Worm (Caenorhabditis elegans) whole organism, L3 larva: ENCODE results near the gene rpc-2.

Experiments used
- elt-2 ChIP-seq: sonication (generic microtip); optimal IDR thresholded peaks from 2 replicates; lab custom pipeline; 2016; ENCODE audit warnings: missing genetic modification reagents, mild to moderate bottlenecking, missing genetic modification characterization, missing compliant biosample characterization
- lin-39 ChIP-seq: fragments of 150-350 bp; optimal IDR thresholded peaks from 2 replicates; lab custom pipeline; 2018; ENCODE audit warnings: missing biosample characterization, missing genetic modification reagents, missing genetic modification characterization
- nhr-43 ChIP-seq: sonication (generic microtip); optimal IDR thresholded peaks from 2 replicates; lab custom pipeline; 2016; ENCODE audit warnings: mild to moderate bottlenecking, missing genetic modification characterization, missing compliant biosample characterization; ENCODE audit not compliant: poor library complexity, severe bottlenecking
- pqm-1 ChIP-seq: fragments of 150-350 bp; optimal IDR thresholded peaks from 2 replicates; lab custom pipeline; 2017; ENCODE audit warnings: missing biosample characterization, missing genetic modification characterization, inconsistent platforms
- unc-39 ChIP-seq: sonication (generic microtip); optimal IDR thresholded peaks from 4 replicates; lab custom pipeline; 2017; ENCODE audit warnings: missing biosample characterization, missing genetic modification characterization
- unc-62 ChIP-seq: fragments of 150-350 bp; sonication (generic microtip); optimal IDR thresholded peaks from 4 replicates; lab custom pipeline; 2014; ENCODE audit warnings: missing biosample characterization, missing genetic modification reagents, missing genetic modification characterization
- ztf-11 ChIP-seq: fragments of 150-350 bp; optimal IDR thresholded peaks from 2 replicates; lab custom pipeline; 2014; ENCODE audit warnings: missing biosample characterization, missing genetic modification characterization

Gene rpc-2

ce11 chrIII:5610276-5610675 is 53.1 kb downstream of the rpc-2 start, which contains the start of gene C05D2.8:
TSS of gene C05D2.8 (minus strand) at chrIII:5610346.
- TF ChIP-seq ztf-11 (tag; lab: Kevin White, UChicago) (no peak), elt-2 (tag; lab: Kevin White, UChicago) (peak; percentile 81), pqm-1 (peak; percentile 20), unc-62 (GFP tag; lab: Kevin White, UChicago) (no peak), nhr-43 (tag; lab: Kevin White, UChicago) (no peak)

ce11 chrIII:5611604-5612324 is 54.6 kb downstream of the rpc-2 start, which contains the start of gene bas-1:
TSS of gene bas-1 (plus strand) at chrIII:5612274.
- TF ChIP-seq pqm-1 (peak; percentile 60), elt-2 (tag; lab: Kevin White, UChicago) (peak; percentile 34), unc-39 (tag; lab: Kevin White, UChicago) (no peak), lin-39 (tag; lab: Kevin White, UChicago) (peak; percentile 6)
- TF ChIP-seq, all 47 proteins: peak for 3
